Fruit fly (Drosophila melanogaster): ENCODE measurements around the gene CG7290.

CG7290 gene

DNA sequence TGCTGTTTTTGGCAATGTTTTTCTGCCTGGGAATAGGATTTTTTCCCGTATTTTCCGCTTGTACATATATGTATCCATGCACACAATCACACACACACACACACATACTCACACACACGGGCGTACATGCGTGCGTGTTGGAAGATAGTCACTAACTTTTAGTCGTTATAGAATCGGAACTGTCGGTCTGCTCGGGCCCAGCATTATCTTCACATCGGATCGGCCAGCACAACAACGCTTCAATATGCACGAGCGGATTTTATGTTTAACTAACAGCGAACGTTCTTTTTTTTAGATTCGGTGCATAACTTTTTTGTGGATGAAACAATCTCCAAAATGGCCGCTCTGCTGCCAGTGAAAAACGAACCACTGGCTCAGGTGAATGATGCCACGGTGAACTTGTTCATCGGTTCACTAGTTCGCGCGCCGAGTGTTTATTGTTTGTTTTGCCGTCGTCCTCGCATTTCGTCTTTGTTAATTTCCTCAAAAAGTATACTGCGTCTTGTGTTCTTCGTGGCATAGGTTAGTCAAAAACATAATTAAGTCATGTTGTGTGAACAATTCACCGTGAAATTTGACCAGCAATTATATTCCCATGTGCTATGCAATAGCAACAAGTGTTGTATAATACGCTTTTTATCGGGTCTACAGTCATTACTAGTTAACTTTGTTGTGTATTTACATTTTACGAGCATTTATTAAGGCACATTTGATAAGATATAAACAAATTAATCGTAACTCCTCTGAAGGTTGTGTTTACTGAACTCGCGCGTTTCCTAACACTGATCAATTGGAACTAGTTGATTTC is 35.5 kb upstream of the CG7290 start, which contains the start of the genes CG6951 and CG17233 (continued):
- TF ChIP-seq CG5180 (GFP tag; optimal IDR thresholded peaks at IDR 0.05) (no peak), Taf1 (GFP tag; IDR thresholded peaks at IDR 0.05) (no peak), E2f1 (GFP tag; IDR thresholded peaks at IDR 0.05) (no peak), CG7963 (GFP tag; IDR thresholded peaks at IDR 0.05; ENCODE audit: partially characterized antibody) (no peak), CG2678 (tag; optimal IDR thresholded peaks at IDR 0.05) (no peak), CG17912 (GFP tag; optimal IDR thresholded peaks at IDR 0.05) (no peak), sob (GFP tag; IDR thresholded peaks at IDR 0.05) (no peak), NC2α (GFP tag; optimal IDR thresholded peaks at IDR 0.05) (no peak), CG31365 (tag; optimal IDR thresholded peaks at IDR 0.05) (no peak), ttk (GFP tag; IDR thresholded peaks at IDR 0.05) (no peak), crp (GFP tag; optimal IDR thresholded peaks at IDR 0.05) (no peak), CG18476 (GFP tag; optimal IDR thresholded peaks at IDR 0.05) (no peak), CG6854 (GFP tag; optimal IDR thresholded peaks at IDR 0.05) (no peak), Side (GFP tag; optimal IDR thresholded peaks at IDR 0.05) (no peak), twi (tag; optimal IDR thresholded peaks at IDR 0.05) (no peak), gfzf (GFP tag; optimal IDR thresholded peaks at IDR 0.05) (no peak), Hr78 (GFP tag; optimal IDR thresholded peaks at IDR 0.05) (no peak), CG8478 (optimal IDR thresholded peaks at IDR 0.05) (peak; percentile 76), GATAe (GFP tag; conservative IDR thresholded peaks at IDR 0.05) (no peak), BEAF-32 (GFP tag; optimal IDR thresholded peaks at IDR 0.05) (peak; percentile 52), ind (GFP tag; optimal IDR thresholded peaks at IDR 0.05) (no peak), NC2β (GFP tag; optimal IDR thresholded peaks at IDR 0.05) (no peak), Hsf (GFP tag; optimal IDR thresholded peaks at IDR 0.05) (no peak), bbx (GFP tag; IDR thresholded peaks at IDR 0.05; ENCODE audit: partially characterized antibody) (peak; percentile 26; the same call in 1 of the 2 replicates), tx (GFP tag; optimal IDR thresholded peaks at IDR 0.05) (no peak), ase (GFP tag; IDR thresholded peaks at IDR 0.05) (0 out of 3 replicates have a peak, but pooled peaks have one; percentile 4), CG8281 (tag; optimal IDR thresholded peaks at IDR 0.05) (no peak), Sry-δ (GFP tag; optimal IDR thresholded peaks at IDR 0.05) (peak; percentile 21), CG4617 (GFP tag; optimal IDR thresholded peaks at IDR 0.05; ENCODE audit: borderline replicate concordance) (peak; percentile 37), CG13894 (tag; optimal IDR thresholded peaks at IDR 0.05) (no peak), MTF-1 (GFP tag; optimal IDR thresholded peaks at IDR 0.05; ENCODE audit: borderline replicate concordance) (no peak), grau (tag; optimal IDR thresholded peaks at IDR 0.05) (no peak), D19B (GFP tag; optimal IDR thresholded peaks at IDR 0.05) (no peak), CG10274 (GFP tag; optimal IDR thresholded peaks at IDR 0.05) (no peak), run (tag; optimal IDR thresholded peaks at IDR 0.05) (no peak), corto (GFP tag; optimal IDR thresholded peaks at IDR 0.05) (no peak), CG7786 (GFP tag; optimal IDR thresholded peaks at IDR 0.05) (no peak), hb (GFP tag; IDR thresholded peaks at IDR 0.05; ENCODE audit: partially characterized antibody) (no peak), CG4730 (GFP tag; IDR thresholded peaks at IDR 0.05) (no peak), CkIIα-i1 (GFP tag; IDR thresholded peaks at IDR 0.05) (no peak), Doc2 (GFP tag; IDR thresholded peaks at IDR 0.05) (no peak), CG3838 (GFP tag; optimal IDR thresholded peaks at IDR 0.05) (no peak), caup (GFP tag; optimal IDR thresholded peaks at IDR 0.05; ENCODE audit: severe bottlenecking) (no peak), CrebB (tag; optimal IDR thresholded peaks at IDR 0.05) (no peak), Pdp1 (GFP tag; optimal IDR thresholded peaks at IDR 0.05) (peak in 1 of 2 experiments; percentile 78), Hr3 (GFP tag; optimal IDR thresholded peaks at IDR 0.05) (no peak), CG11093 (GFP tag; IDR thresholded peaks at IDR 0.05) (no peak), CG2116 (GFP tag; optimal IDR thresholded peaks at IDR 0.05) (no peak), Meics (GFP tag; optimal IDR thresholded peaks at IDR 0.05) (no peak)

Data from whole organism, embryonic.